Worm (Caenorhabditis elegans): ENCODE results near the gene str-146.

ce11 chrV:8079813-8080212 is 15.5 kb downstream of the str-146 start:
- TF ChIP-seq him-1 (tag; optimal IDR thresholded peaks at IDR 0.05), result no peak
- TF ChIP-seq W03F9.2 (tag; optimal IDR thresholded peaks at IDR 0.05), result no peak
- TF ChIP-seq dao-5 (tag; optimal IDR thresholded peaks at IDR 0.05), result no peak

Measured in whole organism, L4/young adult.